Fruit fly (Drosophila melanogaster) whole organism, embryonic: ENCODE data around the gene CG31139.

Experiments used
- Antp ChIP-seq: fragments of 200-800 bp; sonication (Bioruptor generic); optimal IDR thresholded peaks from 3 replicates; lab custom pipeline; 2016; ENCODE audit warnings: missing biosample characterization, missing genetic modification characterization
- BEAF-32 ChIP-seq: fragments of 200-800 bp; sonication (Bioruptor generic); optimal IDR thresholded peaks from 3 replicates; lab custom pipeline; 2017; ENCODE audit warnings: missing biosample characterization, missing genetic modification characterization, mild to moderate bottlenecking, moderate library complexity, missing genetic modification reagents
- CG10366 ChIP-seq: fragments of 200-800 bp; sonication (Bioruptor generic); IDR thresholded peaks from 2 replicates; pipeline ENCODE4 v1.3.6; 2022; ENCODE audit warnings: missing biosample characterization, missing genetic modification characterization
- CG10979 ChIP-seq: fragments of 200-800 bp; sonication (Bioruptor generic); optimal IDR thresholded peaks from 2 replicates; lab custom pipeline; 2018; ENCODE audit warnings: missing biosample characterization, mild to moderate bottlenecking, missing genetic modification characterization, moderate library complexity
- CG11695 ChIP-seq: fragments of 200-800 bp; sonication (Bioruptor generic); IDR thresholded peaks from 3 replicates; pipeline ENCODE4 v1.3.6; 2022; ENCODE audit warnings: missing biosample characterization, missing genetic modification characterization
- CG12071 ChIP-seq: fragments of 200-800 bp; sonication (Bioruptor generic); optimal IDR thresholded peaks from 3 replicates; lab custom pipeline; 2018; ENCODE audit warnings: missing biosample characterization, mild to moderate bottlenecking, missing genetic modification characterization
- CG12744 ChIP-seq: fragments of 200-800 bp; sonication (Bioruptor generic); optimal IDR thresholded peaks from 2 replicates; lab custom pipeline; 2016; ENCODE audit warnings: missing biosample characterization, missing genetic modification characterization
- CG13894 ChIP-seq: fragments of 200-800 bp; sonication (Bioruptor generic); optimal IDR thresholded peaks from 3 replicates; lab custom pipeline; 2018; ENCODE audit warnings: missing biosample characterization, mild to moderate bottlenecking, missing genetic modification characterization, moderate library complexity
- CG14710 ChIP-seq: fragments of 200-800 bp; sonication (Bioruptor generic); optimal IDR thresholded peaks from 3 replicates; lab custom pipeline; 2019; ENCODE audit warnings: missing biosample characterization, mild to moderate bottlenecking, missing genetic modification characterization, moderate library complexity
- CG17802 ChIP-seq: fragments of 200-800 bp; sonication (Bioruptor generic); optimal IDR thresholded peaks from 2 replicates; lab custom pipeline; 2018; ENCODE audit warnings: missing biosample characterization, mild to moderate bottlenecking, missing genetic modification characterization, moderate library complexity
- CG2202 ChIP-seq: fragments of 200-800 bp; sonication (Bioruptor generic); optimal IDR thresholded peaks from 2 replicates; lab custom pipeline; 2018; ENCODE audit warnings: missing biosample characterization, mild to moderate bottlenecking, missing genetic modification characterization
- CG31224 ChIP-seq: fragments of 200-800 bp; sonication (Bioruptor generic); IDR thresholded peaks from 2 replicates; pipeline ENCODE4 v1.3.6; 2022; ENCODE audit warnings: missing biosample characterization, missing genetic modification characterization
- CG3281 ChIP-seq: fragments of 200-800 bp; sonication (Bioruptor generic); optimal IDR thresholded peaks from 3 replicates; lab custom pipeline; 2017; ENCODE audit warnings: missing biosample characterization, mild to moderate bottlenecking, missing genetic modification characterization
- CG33557 ChIP-seq: fragments of 200-800 bp; sonication (Bioruptor generic); optimal IDR thresholded peaks from 2 replicates; lab custom pipeline; 2019; ENCODE audit warnings: missing biosample characterization, mild to moderate bottlenecking, missing genetic modification characterization, moderate library complexity
- CG3726 ChIP-seq: fragments of 200-800 bp; sonication (Bioruptor generic); IDR thresholded peaks from 3 replicates; pipeline ENCODE4, ENCODE4 v1.3.6; 2022; ENCODE audit warnings: missing biosample characterization, missing genetic modification characterization
- CG4282 ChIP-seq: fragments of 200-800 bp; sonication (Bioruptor generic); optimal IDR thresholded peaks from 2 replicates; lab custom pipeline; 2016; ENCODE audit warnings: missing biosample characterization, missing genetic modification characterization
- CG6765 ChIP-seq: fragments of 200-800 bp; sonication (Bioruptor generic); optimal IDR thresholded peaks from 3 replicates; lab custom pipeline; 2017; ENCODE audit warnings: missing biosample characterization, mild to moderate bottlenecking, missing genetic modification characterization
- CG8281 ChIP-seq: fragments of 200-800 bp; sonication (Bioruptor generic); optimal IDR thresholded peaks from 2 replicates; lab custom pipeline; 2018; ENCODE audit warnings: missing biosample characterization, mild to moderate bottlenecking, missing genetic modification characterization, moderate library complexity
- CG8765 ChIP-seq: fragments of 200-800 bp; sonication (Bioruptor generic); IDR thresholded peaks from 2 replicates; pipeline ENCODE4 v1.3.6; 2022; ENCODE audit warnings: missing biosample characterization, missing genetic modification characterization
- Dref ChIP-seq: fragments of 200-800 bp; sonication (Bioruptor generic); IDR thresholded peaks from 2 replicates; pipeline ENCODE4 v1.3.6; 2022; ENCODE audit warnings: missing biosample characterization, missing genetic modification characterization
- Ets65A ChIP-seq: fragments of 200-800 bp; sonication (Bioruptor generic); peaks from one replicate; lab custom pipeline; 2016; ENCODE audit warnings: missing biosample characterization, missing genetic modification characterization
- H15 ChIP-seq: fragments of 200-800 bp; sonication (Bioruptor generic); IDR thresholded peaks from 3 replicates; pipeline ENCODE4 v1.3.6; 2022; ENCODE audit warnings: missing biosample characterization, missing genetic modification characterization
- HLH4C ChIP-seq: fragments of 200-800 bp; sonication (Bioruptor generic); IDR thresholded peaks from 3 replicates; pipeline ENCODE4 v1.3.6; 2022; ENCODE audit warnings: missing biosample characterization, missing genetic modification characterization; ENCODE audit not compliant: partially characterized antibody
- HmgZ ChIP-seq: fragments of 200-800 bp; sonication (Bioruptor generic); optimal IDR thresholded peaks from 2 replicates; lab custom pipeline; 2018; ENCODE audit warnings: missing biosample characterization, mild to moderate bottlenecking, missing genetic modification characterization
- NC2α ChIP-seq: fragments of 200-800 bp; sonication (Bioruptor generic); optimal IDR thresholded peaks from 2 replicates; lab custom pipeline; 2016; ENCODE audit warnings: missing biosample characterization, missing genetic modification characterization
- Rx ChIP-seq: fragments of 200-800 bp; sonication (Bioruptor generic); IDR thresholded peaks from 2 replicates; pipeline ENCODE4 v1.3.6; 2022; ENCODE audit warnings: missing biosample characterization, missing genetic modification characterization
- Sin3A ChIP-seq: fragments of >200 bp; optimal IDR thresholded peaks from 2 replicates; lab custom pipeline; 2018
- Sox100B ChIP-seq: fragments of 200-800 bp; sonication (Bioruptor generic); optimal IDR thresholded peaks from 3 replicates; lab custom pipeline; 2018; ENCODE audit warnings: missing biosample characterization, mild to moderate bottlenecking, missing genetic modification characterization
- br ChIP-seq: fragments of >200 bp; optimal IDR thresholded peaks from 2 replicates; lab custom pipeline; 2017
- dimm ChIP-seq: fragments of 200-800 bp; sonication (Bioruptor generic); IDR thresholded peaks from 2 replicates; pipeline ENCODE4 v1.3.6; 2022; ENCODE audit warnings: missing biosample characterization, missing genetic modification characterization
- dmrt99B ChIP-seq: fragments of 200-800 bp; sonication (Bioruptor generic); optimal IDR thresholded peaks from 2 replicates; lab custom pipeline; 2018; ENCODE audit warnings: missing biosample characterization, mild to moderate bottlenecking, missing genetic modification characterization, moderate library complexity
- emc ChIP-seq: fragments of 200-800 bp; sonication (Bioruptor generic); optimal IDR thresholded peaks from 2 replicates; lab custom pipeline; 2016; ENCODE audit warnings: missing biosample characterization, missing genetic modification characterization
- en ChIP-seq: fragments of 200-800 bp; sonication (Bioruptor generic); optimal IDR thresholded peaks from 2 replicates; lab custom pipeline; 2016; ENCODE audit warnings: missing biosample characterization, missing genetic modification characterization
- exex ChIP-seq: fragments of 200-800 bp; sonication (Bioruptor generic); optimal IDR thresholded peaks from 4 replicates; lab custom pipeline; 2018; ENCODE audit warnings: missing biosample characterization, mild to moderate bottlenecking, missing genetic modification characterization, moderate library complexity
- gcm ChIP-seq: fragments of 200-800 bp; sonication (Bioruptor generic); optimal IDR thresholded peaks from 2 replicates; lab custom pipeline; 2019; ENCODE audit warnings: missing biosample characterization, mild to moderate bottlenecking, missing genetic modification characterization, moderate library complexity
- gsb ChIP-seq: fragments of 200-800 bp; sonication (Bioruptor generic); IDR thresholded peaks from 2 replicates; pipeline ENCODE4 v1.3.6; 2022; ENCODE audit warnings: missing biosample characterization, missing genetic modification characterization
- kni ChIP-seq: fragments of 200-800 bp; sonication (Bioruptor generic); optimal IDR thresholded peaks from 3 replicates; lab custom pipeline; 2017; ENCODE audit warnings: mild to moderate bottlenecking, missing biosample characterization, missing genetic modification reagents, missing genetic modification characterization
- lab ChIP-seq: fragments of 200-800 bp; sonication (Bioruptor generic); optimal IDR thresholded peaks from 3 replicates; lab custom pipeline; 2017; ENCODE audit warnings: missing biosample characterization, missing genetic modification characterization, mild to moderate bottlenecking, moderate library complexity, missing genetic modification reagents
- lmd ChIP-seq: fragments of 200-800 bp; sonication (Bioruptor generic); IDR thresholded peaks from 2 replicates; pipeline ENCODE4 v1.3.6; 2022; ENCODE audit warnings: missing biosample characterization, missing genetic modification characterization
- mam ChIP-seq: fragments of 200-800 bp; sonication (Bioruptor generic); optimal IDR thresholded peaks from 3 replicates; lab custom pipeline; 2016; ENCODE audit warnings: missing biosample characterization, missing genetic modification characterization
- pho ChIP-seq: fragments of 200-800 bp; sonication (Bioruptor generic); optimal IDR thresholded peaks from 2 replicates; lab custom pipeline; 2016; ENCODE audit warnings: missing biosample characterization, missing genetic modification characterization
- ranshi ChIP-seq: fragments of 200-800 bp; sonication (Bioruptor generic); IDR thresholded peaks from 2 replicates; pipeline ENCODE4 v1.3.6; 2022; ENCODE audit warnings: missing biosample characterization, missing genetic modification characterization
- ro ChIP-seq: fragments of 200-800 bp; sonication (Bioruptor generic); IDR thresholded peaks from 2 replicates; pipeline ENCODE4 v1.3.6; 2022; ENCODE audit warnings: missing biosample characterization, missing genetic modification characterization
- sd ChIP-seq: fragments of 200-800 bp; sonication (Bioruptor generic); optimal IDR thresholded peaks from 3 replicates; lab custom pipeline; 2018; ENCODE audit warnings: missing biosample characterization, mild to moderate bottlenecking, missing genetic modification characterization, moderate library complexity
- sim ChIP-seq: fragments of 200-800 bp; sonication (Bioruptor generic); IDR thresholded peaks from 2 replicates; pipeline ENCODE4 v1.3.6; 2022; ENCODE audit warnings: missing biosample characterization, missing genetic modification characterization
- stwl ChIP-seq: fragments of 200-800 bp; sonication (Bioruptor generic); optimal IDR thresholded peaks from 3 replicates; lab custom pipeline; 2018; ENCODE audit warnings: missing biosample characterization, mild to moderate bottlenecking, missing genetic modification characterization, moderate library complexity
- tio ChIP-seq: fragments of 200-800 bp; sonication (Bioruptor generic); optimal IDR thresholded peaks from 2 replicates; lab custom pipeline; 2017; ENCODE audit warnings: missing biosample characterization, missing genetic modification characterization, inconsistent platforms
- unc-4 ChIP-seq: fragments of 200-800 bp; sonication (Bioruptor generic); IDR thresholded peaks from 2 replicates; pipeline ENCODE4 v1.3.6; 2022; ENCODE audit warnings: missing biosample characterization, missing genetic modification characterization; ENCODE audit not compliant: partially characterized antibody
- wdn ChIP-seq: fragments of 200-800 bp; sonication (Bioruptor generic); IDR thresholded peaks from 2 replicates; pipeline ENCODE4 v1.3.6; 2022; ENCODE audit warnings: missing biosample characterization, missing genetic modification characterization
- wek ChIP-seq: fragments of 200-800 bp; sonication (Bioruptor generic); optimal IDR thresholded peaks from 3 replicates; lab custom pipeline; 2018; ENCODE audit warnings: missing biosample characterization, mild to moderate bottlenecking, missing genetic modification characterization, moderate library complexity
- wor ChIP-seq: fragments of 200-800 bp; sonication (Bioruptor generic); IDR thresholded peaks from 2 replicates; pipeline ENCODE4 v1.3.6; 2022; ENCODE audit warnings: missing biosample characterization, missing genetic modification characterization
- yki ChIP-seq: fragments of >200 bp; optimal IDR thresholded peaks from 3 replicates; lab custom pipeline; 2018

CG31139 gene

dm6 chr3R:22750534-22750947 is 1.7 kb upstream of the CG31139 start, which contains the start of the genes rumi, CG7029 and Usp12-46 (continued):
- peak; percentile 58; the same call in 1 of the 2 replicates for TF ChIP-seq sim (GFP tag; lab: Robert Waterston, UW)
- TF ChIP-seq Dref, result peak; percentile 52; the same call in 1 of the 2 replicates
- TF ChIP-seq unc-4 (GFP tag; lab: Robert Waterston, UW), result peak; percentile 82
- no peak for TF ChIP-seq sd
- TF ChIP-seq CG3281 (GFP tag; lab: Kevin White, UChicago), result peak; percentile 80
- peak; percentile 93 for TF ChIP-seq Antp (GFP tag; lab: Kevin White, UChicago)
- TF ChIP-seq yki (lab: Kevin White, UChicago), result no peak
- peak; percentile 77 for TF ChIP-seq H15
- peak; percentile 59 for TF ChIP-seq wor (GFP tag; lab: Robert Waterston, UW)
- peak; percentile 58; the same call in 1 of the 2 replicates for TF ChIP-seq CG31224
- peak; percentile 87 for TF ChIP-seq pho
- peak; percentile 76 for TF ChIP-seq emc
- peak; percentile 84 for TF ChIP-seq lmd (GFP tag; lab: Robert Waterston, UW)
- no peak for TF ChIP-seq br (lab: Kevin White, UChicago)
- peak; percentile 73; the same call in 2 of the 3 replicates for TF ChIP-seq CG11695 (GFP tag; lab: Robert Waterston, UW)
- peak; percentile 46; the same call in 1 of the 2 replicates for TF ChIP-seq gsb
- peak; percentile 91 for TF ChIP-seq mam (GFP tag; lab: Kevin White, UChicago)
- peak; percentile 87 for TF ChIP-seq Sin3A (lab: Kevin White, UChicago)
- TF ChIP-seq Sox100B (GFP tag; lab: Kevin White, UChicago), result no peak
- no peak for TF ChIP-seq dimm (GFP tag; lab: Robert Waterston, UW)
- no peak for TF ChIP-seq tio
- peak; percentile 59 for TF ChIP-seq CG12071 (GFP tag; lab: Kevin White, UChicago)
- TF ChIP-seq wek (GFP tag; lab: Kevin White, UChicago), result peak; percentile 23
- peak; percentile 47 for TF ChIP-seq CG8281
- TF ChIP-seq ro (GFP tag; lab: Robert Waterston, UW), result no peak
- TF ChIP-seq CG17802 (tag; lab: Kevin White, UChicago), result peak; percentile 61
- peak; percentile 88 for TF ChIP-seq stwl
- peak; percentile 99 for TF ChIP-seq Ets65A
- peak; percentile 71 for TF ChIP-seq wdn (GFP tag; lab: Robert Waterston, UW)
- peak; percentile 25 for TF ChIP-seq kni (GFP tag; lab: Kevin White, UChicago)
- peak; percentile 71 for TF ChIP-seq NC2α (GFP tag; lab: Kevin White, UChicago)
- peak; percentile 90 for TF ChIP-seq CG10366 (GFP tag; lab: Robert Waterston, UW)
- peak; percentile 84 for TF ChIP-seq CG33557
- TF ChIP-seq dmrt99B, result no peak
- TF ChIP-seq CG4282 (GFP tag; lab: Kevin White, UChicago), result peak; percentile 75
- no peak for TF ChIP-seq exex (tag; lab: Kevin White, UChicago)
- peak; percentile 99 for TF ChIP-seq ranshi (GFP tag; lab: Robert Waterston, UW)
- peak; percentile 77 for TF ChIP-seq en (GFP tag; lab: Kevin White, UChicago)
- TF ChIP-seq gcm, result peak; percentile 74
- peak; percentile 96 for TF ChIP-seq HmgZ
- peak; percentile 63 for TF ChIP-seq CG6765 (GFP tag; lab: Kevin White, UChicago)
- peak; percentile 80 for TF ChIP-seq Rx (GFP tag; lab: Robert Waterston, UW)
- peak; percentile 90 for TF ChIP-seq lab (GFP tag; lab: Kevin White, UChicago)
- TF ChIP-seq CG12744 (GFP tag; lab: Kevin White, UChicago), result peak; percentile 81
- peak; percentile 76; the same call in 2 of the 3 replicates for TF ChIP-seq CG3726 (GFP tag; lab: Robert Waterston, UW)
- peak; percentile 81 for TF ChIP-seq CG10979 (tag; lab: Kevin White, UChicago)
- TF ChIP-seq CG8765, result peak; percentile 82
- peak; percentile 80 for TF ChIP-seq CG13894 (tag; lab: Kevin White, UChicago)
- TF ChIP-seq BEAF-32, result peak; percentile 87
- TF ChIP-seq CG14710 (tag; lab: Kevin White, UChicago), result peak; percentile 100
- peak; percentile 66 for TF ChIP-seq CG2202 (tag; lab: Kevin White, UChicago)
- TF ChIP-seq HLH4C (GFP tag; lab: Robert Waterston, UW), result peak; percentile 78
